Worm (Caenorhabditis elegans): ENCODE measurements around the gene E02A10.3.
A peak's percentile ranks its signal among the peaks of the same experiment; 100 is the strongest.

E02A10.3 gene

DNA sequence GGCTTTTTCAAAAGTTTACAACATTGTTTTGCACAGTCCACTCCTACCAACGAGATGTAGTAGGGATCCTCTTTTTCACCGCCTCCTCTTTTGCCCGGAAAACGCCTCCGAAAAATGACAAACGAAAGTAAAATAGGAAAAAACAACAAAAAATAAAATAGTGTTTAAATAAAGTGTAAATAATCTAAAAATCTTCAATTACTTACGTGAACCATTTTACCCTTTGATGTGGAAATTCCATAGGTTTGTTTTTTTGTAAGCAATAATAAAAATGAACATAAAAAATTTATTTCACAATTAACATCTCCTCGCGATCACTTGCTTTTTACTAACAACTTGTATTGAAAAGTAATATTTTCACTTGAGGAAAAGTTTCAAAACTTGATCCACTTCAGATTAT, 8.6 kb downstream of the E02A10.3 start, which contains the start of gene C14C10.1:
TSS of gene C14C10.1 (plus strand) at position 301 of the 400 bp plus-strand sequence.
- no peak for TF ChIP-seq ccch-3 (GFP tag; optimal IDR thresholded peaks at IDR 0.05)
- no peak for TF ChIP-seq lin-40 (tag; optimal IDR thresholded peaks at IDR 0.05)
- no peak for TF ChIP-seq F22D6.2 (tag; optimal IDR thresholded peaks at IDR 0.05)
- no peak for TF ChIP-seq ceh-79 (tag; optimal IDR thresholded peaks at IDR 0.05)
- no peak for TF ChIP-seq K11D2.4 (GFP tag; IDR thresholded peaks at IDR 0.05)

DNA sequence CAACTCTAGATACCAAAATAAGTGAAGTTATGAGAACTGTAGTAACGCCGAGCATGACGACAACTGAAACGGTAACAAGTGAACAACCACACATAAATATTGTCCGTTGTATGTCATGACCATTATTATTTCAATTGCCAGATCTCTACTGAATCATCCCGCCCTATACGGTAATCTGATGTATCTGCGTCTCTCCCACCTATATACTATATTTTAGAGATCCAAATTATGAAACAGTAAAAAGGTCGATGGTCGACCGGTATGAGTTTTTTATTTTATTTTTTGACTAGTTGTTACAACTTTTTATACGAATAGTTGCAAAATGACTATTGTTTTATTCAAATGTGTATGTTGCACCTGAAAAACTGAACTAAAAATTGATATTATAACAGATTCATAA, 11.2 kb downstream of the E02A10.3 start, which contains the start of gene ttr-43:
TSS of gene ttr-43 (minus strand) at position 101 of the 400 bp plus-strand sequence.
- no peak for TF ChIP-seq hmg-20 (GFP tag; IDR thresholded peaks at IDR 0.05)
- TF ChIP-seq F52B5.7 (tag; optimal IDR thresholded peaks at IDR 0.05) = no peak

DNA sequence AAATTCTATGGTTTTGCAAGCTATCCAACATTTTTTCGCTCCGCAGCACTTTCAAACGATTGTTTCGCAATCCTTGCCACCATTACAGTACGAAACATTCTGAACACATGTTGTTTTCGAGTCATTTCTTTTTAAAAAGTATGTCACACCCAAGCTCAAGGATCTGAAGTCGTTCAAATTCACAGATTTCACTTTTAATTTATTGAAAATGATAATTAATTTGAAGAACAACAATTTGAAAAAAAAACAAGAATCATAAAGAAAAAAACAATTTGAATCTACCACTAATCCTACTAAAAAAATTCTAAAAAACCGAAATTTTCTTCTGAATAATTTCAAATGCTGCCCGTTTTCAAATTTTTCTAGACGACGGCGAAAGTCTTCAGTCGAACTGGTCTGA, 13.0 kb downstream of the E02A10.3 start, which contains the start of gene C14C10.2:
TSS of gene C14C10.2 (minus strand) at position 101 of the 400 bp plus-strand sequence.
- TF ChIP-seq F57C9.4 (tag; optimal IDR thresholded peaks at IDR 0.05) (no peak), C06A6.2 (GFP tag; conservative IDR thresholded peaks at IDR 0.05) (no peak), cebp-1 (GFP tag; IDR thresholded peaks at IDR 0.05) (no peak), cebp-1 (tag; optimal IDR thresholded peaks at IDR 0.05) (peak; percentile 2), nhr-90 (tag; optimal IDR thresholded peaks at IDR 0.05) (no peak)

DNA sequence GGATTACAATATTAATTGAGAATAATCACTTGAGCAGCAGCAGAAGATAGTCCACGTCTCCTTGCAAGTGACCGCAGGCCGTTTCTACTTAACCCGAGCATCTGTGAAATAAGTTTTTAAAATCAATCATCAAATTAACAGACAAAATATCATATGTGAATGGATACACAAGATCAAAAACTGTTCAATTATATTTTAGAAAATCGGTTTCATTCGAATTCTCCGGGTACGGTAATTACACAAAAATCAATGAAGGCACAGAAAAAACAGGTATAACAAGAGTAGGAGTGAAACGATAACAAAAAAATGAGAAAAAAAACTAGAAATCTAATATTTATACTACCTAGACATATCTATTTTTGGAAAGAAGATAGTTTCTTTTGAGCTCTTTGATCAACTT, 16.8 kb downstream of the E02A10.3 start, which contains the start of gene mma-1:
TSS of gene mma-1 (minus strand) at position 101 of the 400 bp plus-strand sequence.
- TF ChIP-seq hsf-1 (GFP tag; IDR thresholded peaks at IDR 0.05) = 0 out of 2 replicates have a peak, but pooled peaks have one; percentile 27
- TF ChIP-seq snpc-3.4 (tag; optimal IDR thresholded peaks at IDR 0.05) = no peak

DNA sequence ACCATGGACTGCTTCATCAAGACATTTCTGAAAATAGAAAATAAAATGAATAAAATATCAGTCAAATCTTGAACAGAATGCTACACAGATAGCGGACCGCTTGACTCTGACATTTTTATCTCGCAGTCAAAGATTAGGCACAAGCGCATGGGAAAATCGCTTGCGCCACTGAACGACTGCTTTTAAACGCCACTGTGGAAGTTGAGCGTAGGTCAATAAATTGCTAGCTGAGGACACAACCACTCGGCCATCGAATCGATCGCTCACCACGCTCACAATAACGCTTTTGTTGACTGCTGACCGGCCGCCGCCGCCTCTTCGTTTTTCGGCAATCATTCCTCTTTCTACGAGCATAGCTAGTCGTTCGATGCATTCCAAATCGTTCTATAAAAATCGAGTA, 17.4 kb downstream of the E02A10.3 start:
- peak; percentile 54 for TF ChIP-seq F10E7.11 (tag; optimal IDR thresholded peaks at IDR 0.05)
- peak; percentile 40; the same call in 1 of the 2 replicates for TF ChIP-seq hmg-1.2 (GFP tag; IDR thresholded peaks at IDR 0.05)
- peak; percentile 56 for TF ChIP-seq T07F8.4 (tag; optimal IDR thresholded peaks at IDR 0.05)
- TF ChIP-seq tbp1 (GFP tag; optimal IDR thresholded peaks at IDR 0.05) = peak; percentile 89
- peak; percentile 55 for TF ChIP-seq K12H6.12 (tag; optimal IDR thresholded peaks at IDR 0.05)
- TF ChIP-seq F23B12.7 (tag; optimal IDR thresholded peaks at IDR 0.05; ENCODE audit: insufficient read depth) = peak; percentile 74
- peak; percentile 22 for TF ChIP-seq ceh-27 (GFP tag; optimal IDR thresholded peaks at IDR 0.05)
- TF ChIP-seq xnd-1 (tag; optimal IDR thresholded peaks at IDR 0.05) = no peak
- no peak for TF ChIP-seq ccch-3 (GFP tag; optimal IDR thresholded peaks at IDR 0.05)
- TF ChIP-seq Y53G8AR.9 (GFP tag; conservative IDR thresholded peaks at IDR 0.05) = no peak
- TF ChIP-seq chd-7 (tag; optimal IDR thresholded peaks at IDR 0.05) = peak; percentile 48
- no peak for TF ChIP-seq ztf-6 (GFP tag; IDR thresholded peaks at IDR 0.05)
- peak; percentile 45 for TF ChIP-seq lin-40 (tag; optimal IDR thresholded peaks at IDR 0.05)
- TF ChIP-seq rpc-1 (optimal IDR thresholded peaks at IDR 0.05) = peak; percentile 64
- peak; percentile 78 for TF ChIP-seq rpc-1 (tag; optimal IDR thresholded peaks at IDR 0.05)
- TF ChIP-seq unc-130 (GFP tag; optimal IDR thresholded peaks at IDR 0.05) = peak; percentile 2
- TF ChIP-seq cebp-2 (GFP tag; IDR thresholded peaks at IDR 0.05) = peak; percentile 92
- TF ChIP-seq let-526 (GFP tag; IDR thresholded peaks at IDR 0.05) = no peak
- no peak for TF ChIP-seq him-1 (tag; optimal IDR thresholded peaks at IDR 0.05)
- TF ChIP-seq ztf-22 (GFP tag; optimal IDR thresholded peaks at IDR 0.05) = no peak
- TF ChIP-seq nfyb-1 (GFP tag; IDR thresholded peaks at IDR 0.05) = peak; percentile 75; the same call in 1 of the 2 replicates
- TF ChIP-seq ceh-100 (GFP tag; IDR thresholded peaks at IDR 0.05) = no peak
- no peak for TF ChIP-seq F37B4.10 (GFP tag; IDR thresholded peaks at IDR 0.05)
- TF ChIP-seq repo-1 (tag; optimal IDR thresholded peaks at IDR 0.05) = peak; percentile 73
- peak; percentile 80; the same call in 1 of the 2 replicates for TF ChIP-seq Y56A3A.18 (GFP tag; IDR thresholded peaks at IDR 0.05)
- peak; percentile 86 for TF ChIP-seq lin-26 (GFP tag; IDR thresholded peaks at IDR 0.05)
- TF ChIP-seq let-607 (tag; optimal IDR thresholded peaks at IDR 0.05) = peak; percentile 6 to 48
- no peak for TF ChIP-seq F57C9.4 (tag; optimal IDR thresholded peaks at IDR 0.05)
- no peak for TF ChIP-seq tbx-9 (tag; optimal IDR thresholded peaks at IDR 0.05; ENCODE audit: borderline replicate concordance)
- no peak for TF ChIP-seq F52B5.7 (tag; optimal IDR thresholded peaks at IDR 0.05)
- TF ChIP-seq lin-35 (GFP tag; optimal IDR thresholded peaks at IDR 0.05) = peak in 1 of 3 experiments; percentile 33

Data from whole organism, young adult.